Worm (Caenorhabditis elegans): ENCODE measurements around the gene R11H6.5.

- TF ChIP-seq ztf-11 (tag; optimal IDR thresholded peaks at IDR 0.05), result no peak
- no peak for TF ChIP-seq jun-1 (tag; optimal IDR thresholded peaks at IDR 0.05)
- TF ChIP-seq mdl-1 (tag; optimal IDR thresholded peaks at IDR 0.05), result no peak
- TF ChIP-seq nhr-76 (tag; optimal IDR thresholded peaks at IDR 0.05), result no peak
- TF ChIP-seq nhr-12 (tag; optimal IDR thresholded peaks at IDR 0.05), result no peak
Observed at ce11 chrV:14640071-14640470, 28.0 kb upstream of the R11H6.5 start, which contains the start of gene F43D2.7.
